Worm (Caenorhabditis elegans) whole organism, L3 larva: Measurements from ENCODE around the gene lon-8.

Experiments used
- R02D3.7 ChIP-seq: fragments of 150-350 bp; optimal IDR thresholded peaks from 2 replicates; lab custom pipeline; 2014; ENCODE audit warnings: missing biosample characterization, missing genetic modification characterization
- ZK546.5 ChIP-seq: sonication (generic microtip); optimal IDR thresholded peaks from 2 replicates; lab custom pipeline; 2017; ENCODE audit warnings: missing biosample characterization, missing genetic modification characterization
- aly-2 ChIP-seq: fragments of 150-350 bp; optimal IDR thresholded peaks from 2 replicates; lab custom pipeline; 2014; ENCODE audit warnings: missing biosample characterization, missing genetic modification characterization
- ama-1 ChIP-seq: fragments of 150-350 bp; optimal IDR thresholded peaks from 2 replicates; lab custom pipeline; 2018
- ceh-16 ChIP-seq: sonication (generic microtip); optimal IDR thresholded peaks from 2 replicates; lab custom pipeline; 2017; ENCODE audit warnings: missing biosample characterization, missing genetic modification characterization
- ceh-28 ChIP-seq: fragments of 150-350 bp; optimal IDR thresholded peaks from 2 replicates; lab custom pipeline; 2014; ENCODE audit warnings: missing biosample characterization, missing genetic modification reagents, missing genetic modification characterization
- ceh-82 ChIP-seq: fragments of 150-350 bp; optimal IDR thresholded peaks from 2 replicates; lab custom pipeline; 2014; ENCODE audit warnings: missing biosample characterization, missing genetic modification characterization
- ceh-9 ChIP-seq: sonication (generic microtip); optimal IDR thresholded peaks from 2 replicates; lab custom pipeline; 2018; ENCODE audit warnings: missing biosample characterization, missing genetic modification characterization
- daf-12 ChIP-seq: fragments of 150-350 bp; optimal IDR thresholded peaks from 2 replicates; lab custom pipeline; 2014; ENCODE audit warnings: missing biosample characterization, missing genetic modification reagents, missing genetic modification characterization
- egl-27 ChIP-seq: sonication (generic microtip); optimal IDR thresholded peaks from 4 replicates; lab custom pipeline; 2017; ENCODE audit warnings: missing biosample characterization, missing genetic modification reagents, missing genetic modification characterization
- egl-5 ChIP-seq: fragments of 150-350 bp; optimal IDR thresholded peaks from 2 replicates; lab custom pipeline; 2017; ENCODE audit warnings: missing biosample characterization, missing genetic modification reagents, missing genetic modification characterization, inconsistent platforms
- elt-1 ChIP-seq: fragments of 150-350 bp; optimal IDR thresholded peaks from 2 replicates; lab custom pipeline; 2014; ENCODE audit warnings: missing biosample characterization, missing genetic modification characterization
- elt-2 ChIP-seq: sonication (generic microtip); optimal IDR thresholded peaks from 2 replicates; lab custom pipeline; 2016; ENCODE audit warnings: missing genetic modification reagents, mild to moderate bottlenecking, missing genetic modification characterization, missing compliant biosample characterization
- elt-3 ChIP-seq, 3 experiments: fragments of 150-350 bp in 1 of 3; sonication (generic microtip) in 2 of 3; optimal IDR thresholded peaks; 2 replicates in 2 of 3; 4 replicates in 1 of 3; lab custom pipeline; 2014 to 2017; ENCODE audit warnings: missing biosample characterization in 3 of 3, missing genetic modification characterization in 3 of 3
- eor-1 ChIP-seq, 2 experiments: fragments of 150-350 bp; optimal IDR thresholded peaks; 2 replicates each; lab custom pipeline; 2014 to 2018; ENCODE audit warnings: missing biosample characterization in 2 of 2, missing genetic modification characterization in 2 of 2
- fkh-10 ChIP-seq: sonication (generic microtip); optimal IDR thresholded peaks from 2 replicates; lab custom pipeline; 2017; ENCODE audit warnings: missing biosample characterization, missing genetic modification reagents, missing genetic modification characterization
- fkh-2 ChIP-seq: fragments of 150-350 bp; optimal IDR thresholded peaks from 2 replicates; lab custom pipeline; 2014; ENCODE audit warnings: missing biosample characterization, missing genetic modification reagents, missing genetic modification characterization
- fos-1 ChIP-seq: fragments of 150-350 bp; optimal IDR thresholded peaks from 2 replicates; lab custom pipeline; 2014; ENCODE audit warnings: missing biosample characterization, missing genetic modification characterization
- hmg-11 ChIP-seq: sonication (generic microtip); optimal IDR thresholded peaks from 2 replicates; lab custom pipeline; 2016; ENCODE audit warnings: missing genetic modification characterization, missing compliant biosample characterization
- jun-1 ChIP-seq: fragments of 150-350 bp; optimal IDR thresholded peaks from 2 replicates; lab custom pipeline; 2014; ENCODE audit warnings: missing biosample characterization, missing genetic modification reagents, missing genetic modification characterization
- lin-15B ChIP-seq: fragments of 150-350 bp; optimal IDR thresholded peaks from 2 replicates; lab custom pipeline; 2014; ENCODE audit warnings: missing biosample characterization, missing genetic modification characterization
- lin-39 ChIP-seq: fragments of 150-350 bp; optimal IDR thresholded peaks from 2 replicates; lab custom pipeline; 2018; ENCODE audit warnings: missing biosample characterization, missing genetic modification reagents, missing genetic modification characterization
- lsy-12 ChIP-seq: sonication (generic microtip); optimal IDR thresholded peaks from 2 replicates; lab custom pipeline; 2016; ENCODE audit warnings: mild to moderate bottlenecking, missing genetic modification characterization, missing compliant biosample characterization
- mdl-1 ChIP-seq: fragments of 150-350 bp; optimal IDR thresholded peaks from 2 replicates; lab custom pipeline; 2014; ENCODE audit warnings: missing biosample characterization, missing genetic modification characterization
- mml-1 ChIP-seq: fragments of 150-350 bp; sonication (generic microtip); optimal IDR thresholded peaks from 3 replicates; lab custom pipeline; 2014; ENCODE audit warnings: missing biosample characterization, missing genetic modification characterization
- nfya-1 ChIP-seq: sonication (generic microtip); optimal IDR thresholded peaks from 2 replicates; lab custom pipeline; 2017; ENCODE audit warnings: missing genetic modification characterization, mild to moderate bottlenecking, missing compliant biosample characterization, antibody characterized with exemption, moderate library complexity; ENCODE audit not compliant: insufficient read depth
- nhr-11 ChIP-seq: fragments of 150-350 bp; optimal IDR thresholded peaks from 2 replicates; lab custom pipeline; 2014; ENCODE audit warnings: missing biosample characterization, missing genetic modification characterization
- nhr-12 ChIP-seq: fragments of 150-350 bp; optimal IDR thresholded peaks from 2 replicates; lab custom pipeline; 2014; ENCODE audit warnings: missing biosample characterization, missing genetic modification characterization
- nhr-23 ChIP-seq: fragments of 150-350 bp; optimal IDR thresholded peaks from 2 replicates; lab custom pipeline; 2014; ENCODE audit warnings: missing biosample characterization, missing genetic modification reagents, missing genetic modification characterization
- nhr-237 ChIP-seq: fragments of 150-350 bp; optimal IDR thresholded peaks from 2 replicates; lab custom pipeline; 2014; ENCODE audit warnings: missing biosample characterization, missing genetic modification characterization
- nhr-25 ChIP-seq: sonication (generic microtip); optimal IDR thresholded peaks from 2 replicates; lab custom pipeline; 2017; ENCODE audit warnings: missing biosample characterization, missing genetic modification characterization
- nhr-28 ChIP-seq: fragments of 150-350 bp; optimal IDR thresholded peaks from 2 replicates; lab custom pipeline; 2014; ENCODE audit warnings: missing biosample characterization, missing genetic modification characterization
- nhr-43 ChIP-seq: sonication (generic microtip); optimal IDR thresholded peaks from 2 replicates; lab custom pipeline; 2016; ENCODE audit warnings: mild to moderate bottlenecking, missing genetic modification characterization, missing compliant biosample characterization; ENCODE audit not compliant: poor library complexity, severe bottlenecking
- nhr-67 ChIP-seq: fragments of 150-350 bp; optimal IDR thresholded peaks from 2 replicates; lab custom pipeline; 2014; ENCODE audit warnings: missing biosample characterization, missing genetic modification characterization
- nhr-76 ChIP-seq: fragments of 150-350 bp; sonication (generic microtip); optimal IDR thresholded peaks from 5 replicates; lab custom pipeline; 2014; ENCODE audit warnings: missing biosample characterization, missing genetic modification characterization
- nhr-77 ChIP-seq: fragments of 150-350 bp; optimal IDR thresholded peaks from 2 replicates; lab custom pipeline; 2014; ENCODE audit warnings: missing biosample characterization, missing genetic modification characterization
- pha-4 ChIP-seq: fragments of 150-350 bp; optimal IDR thresholded peaks from 2 replicates; lab custom pipeline; 2014; ENCODE audit warnings: missing biosample characterization, missing genetic modification reagents, missing genetic modification characterization
- pqm-1 ChIP-seq: fragments of 150-350 bp; optimal IDR thresholded peaks from 2 replicates; lab custom pipeline; 2017; ENCODE audit warnings: missing biosample characterization, missing genetic modification characterization, inconsistent platforms
- sea-2 ChIP-seq: fragments of 150-350 bp; sonication (generic microtip); optimal IDR thresholded peaks from 4 replicates; lab custom pipeline; 2014; ENCODE audit warnings: missing biosample characterization, missing genetic modification reagents, missing genetic modification characterization
- skn-1 ChIP-seq: fragments of 150-350 bp; optimal IDR thresholded peaks from 2 replicates; lab custom pipeline; 2014; ENCODE audit warnings: missing biosample characterization, missing genetic modification characterization
- snpc-4 ChIP-seq: fragments of 150-350 bp; optimal IDR thresholded peaks from 2 replicates; lab custom pipeline; 2014; ENCODE audit warnings: missing biosample characterization, missing genetic modification characterization
- tbx-2 ChIP-seq: sonication (generic microtip); optimal IDR thresholded peaks from 2 replicates; lab custom pipeline; 2016; ENCODE audit warnings: mild to moderate bottlenecking, missing genetic modification characterization, missing compliant biosample characterization
- unc-39 ChIP-seq: sonication (generic microtip); optimal IDR thresholded peaks from 4 replicates; lab custom pipeline; 2017; ENCODE audit warnings: missing biosample characterization, missing genetic modification characterization
- unc-62 ChIP-seq: fragments of 150-350 bp; sonication (generic microtip); optimal IDR thresholded peaks from 4 replicates; lab custom pipeline; 2014; ENCODE audit warnings: missing biosample characterization, missing genetic modification reagents, missing genetic modification characterization
- zag-1 ChIP-seq: fragments of 150-350 bp; optimal IDR thresholded peaks from 2 replicates; lab custom pipeline; 2014; ENCODE audit warnings: missing biosample characterization, missing genetic modification characterization
- ztf-11 ChIP-seq: fragments of 150-350 bp; optimal IDR thresholded peaks from 2 replicates; lab custom pipeline; 2014; ENCODE audit warnings: missing biosample characterization, missing genetic modification characterization
- ztf-4 ChIP-seq: fragments of 150-350 bp; optimal IDR thresholded peaks from 2 replicates; lab custom pipeline; 2014; ENCODE audit warnings: missing biosample characterization, missing genetic modification characterization

The lon-8 gene

DNA sequence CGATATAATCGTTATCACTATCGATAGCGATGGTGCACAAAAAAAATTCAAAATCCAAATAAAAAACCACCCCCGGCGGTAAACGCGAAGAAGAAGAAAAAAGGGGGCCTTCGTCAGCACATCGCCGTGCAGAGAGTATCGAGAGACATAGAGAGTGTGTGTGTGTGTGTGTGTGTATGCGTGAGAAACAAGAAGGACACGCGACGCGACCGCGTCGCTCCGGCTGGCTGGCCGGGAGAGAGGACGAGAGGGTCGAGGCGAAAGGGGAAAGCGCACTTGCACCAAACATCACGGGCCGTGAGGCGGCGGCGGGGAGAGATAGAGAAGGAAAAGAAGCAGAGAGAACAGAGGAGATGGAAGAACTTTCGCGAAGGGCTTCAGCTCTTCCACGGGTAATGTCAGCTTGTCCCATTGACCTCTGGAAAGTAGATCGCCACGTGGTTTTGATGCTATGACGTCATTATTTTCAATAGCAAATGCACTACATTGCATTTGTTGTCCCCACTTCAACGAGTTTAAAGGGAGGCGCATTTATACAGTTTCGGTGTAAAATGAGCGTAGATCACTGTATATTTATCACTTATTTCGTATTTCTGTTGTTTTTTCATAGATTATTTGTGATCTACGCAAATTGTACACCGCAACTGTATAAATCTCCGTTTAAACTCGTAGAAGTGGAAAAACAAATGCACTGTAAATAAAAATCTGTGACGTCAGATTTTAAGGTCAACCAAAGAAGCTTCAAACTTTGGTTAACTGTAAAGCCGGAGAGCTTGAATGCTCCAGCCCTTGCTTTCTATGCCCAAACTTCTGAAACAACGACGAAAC is 49.8 kb downstream of the lon-8 start, which contains the start of gene Y59A8B.24:
Gene Y59A8B.24, plus strand, starts transcription at position 778 of the 828 bp plus-strand sequence.
- TF ChIP-seq egl-5 (peak; percentile 54), pqm-1 (tag; lab: Kevin White, UChicago) (peak; percentile 84), zag-1 (tag; lab: Kevin White, UChicago) (no peak), ceh-9 (tag; lab: Kevin White, UChicago) (no peak), hmg-11 (tag; lab: Kevin White, UChicago) (peak; percentile 100), nhr-76 (tag; lab: Kevin White, UChicago) (no peak), nhr-11 (tag; lab: Kevin White, UChicago) (peak; percentile 78), R02D3.7 (peak; percentile 78), fos-1 (tag; lab: Kevin White, UChicago) (no peak), mml-1 (tag; lab: Kevin White, UChicago) (no peak), unc-62 (GFP tag; lab: Kevin White, UChicago) (peak; percentile 59), mdl-1 (tag; lab: Kevin White, UChicago) (peak; percentile 51), ztf-11 (tag; lab: Kevin White, UChicago) (no peak), fkh-2 (tag; lab: Kevin White, UChicago) (no peak), tbx-2 (tag; lab: Kevin White, UChicago) (peak; percentile 76), nhr-23 (tag; lab: Kevin White, UChicago) (peak; percentile 91), eor-1 (tag; optimal IDR thresholded peaks at IDR 0.05; lab: Kevin White, UChicago) (no peak), sea-2 (no peak), ceh-82 (peak; percentile 65), elt-2 (tag; lab: Kevin White, UChicago) (peak; percentile 92), ceh-28 (tag; lab: Kevin White, UChicago) (peak; percentile 83), lin-39 (tag; lab: Kevin White, UChicago) (peak; percentile 95), skn-1 (tag; lab: Kevin White, UChicago) (peak; percentile 82), ceh-16 (tag; lab: Kevin White, UChicago) (no peak), nhr-77 (no peak), nfya-1 (peak; percentile 96), snpc-4 (tag; lab: Kevin White, UChicago) (peak; percentile 85), jun-1 (peak; percentile 83), egl-27 (tag; lab: Kevin White, UChicago) (peak; percentile 79), ztf-4 (tag; lab: Kevin White, UChicago) (no peak), aly-2 (peak; percentile 6), nhr-12 (no peak), elt-3 (tag; optimal IDR thresholded peaks at IDR 0.05; lab: Kevin White, UChicago) (no peak), pha-4 (tag; lab: Kevin White, UChicago) (peak; percentile 95), ZK546.5 (tag; lab: Kevin White, UChicago) (no peak), daf-12 (no peak), unc-39 (tag; lab: Kevin White, UChicago) (no peak), nhr-28 (no peak), fkh-10 (GFP tag; lab: Kevin White, UChicago) (peak; percentile 27), ama-1 (lab: Kevin White, UChicago) (peak; percentile 67), elt-1 (tag; lab: Kevin White, UChicago) (peak; percentile 13), nhr-43 (peak; percentile 74), lsy-12 (peak; percentile 85), nhr-237 (tag; lab: Kevin White, UChicago) (no peak), lin-15B (tag; lab: Kevin White, UChicago) (peak; percentile 96), nhr-25 (tag; lab: Kevin White, UChicago) (peak; percentile 97), nhr-67 (tag; lab: Kevin White, UChicago) (no peak)
